Worm (Caenorhabditis elegans) whole organism, young adult: ENCODE measurements around the gene C50B8.4.

Experiments used
- B0019.2 ChIP-seq: fragments of 200-800 bp; sonication (Bioruptor generic); conservative IDR thresholded peaks from 2 replicates; pipeline ENCODE4 v1.3.6; 2022; ENCODE audit warnings: missing genetic modification reagents, missing genetic modification characterization, missing compliant biosample characterization
- B0261.1 ChIP-seq: sonication (generic microtip); optimal IDR thresholded peaks from 2 replicates; lab custom pipeline; 2016; ENCODE audit warnings: mild to moderate bottlenecking, missing genetic modification characterization, moderate library complexity, missing compliant biosample characterization
- D2030.7 ChIP-seq: fragments of 200-800 bp; sonication (Bioruptor generic); IDR thresholded peaks from 2 replicates; pipeline ENCODE4 v1.3.6; 2022; ENCODE audit warnings: missing genetic modification reagents, missing genetic modification characterization, missing compliant biosample characterization
- F10E7.11 ChIP-seq: sonication (generic microtip); optimal IDR thresholded peaks from 2 replicates; lab custom pipeline; 2017; ENCODE audit warnings: mild to moderate bottlenecking, missing genetic modification characterization, moderate library complexity, missing compliant biosample characterization
- F22D6.2 ChIP-seq: sonication (generic microtip); optimal IDR thresholded peaks from 2 replicates; lab custom pipeline; 2016; ENCODE audit warnings: mild to moderate bottlenecking, missing genetic modification characterization, missing compliant biosample characterization
- F23B12.7 ChIP-seq: sonication (generic microtip); optimal IDR thresholded peaks from 2 replicates; lab custom pipeline; 2017; ENCODE audit warnings: missing genetic modification characterization, mild to moderate bottlenecking, missing compliant biosample characterization, antibody characterized with exemption, moderate library complexity; ENCODE audit not compliant: insufficient read depth
- F55B11.4 ChIP-seq: sonication (generic microtip); optimal IDR thresholded peaks from 2 replicates; lab custom pipeline; 2016; ENCODE audit warnings: missing compliant biosample characterization, missing genetic modification characterization, borderline replicate concordance; ENCODE audit not compliant: insufficient read depth
- F57A8.1 ChIP-seq: fragments of 200-800 bp; sonication (Bioruptor generic); optimal IDR thresholded peaks from 2 replicates; lab custom pipeline; 2018; ENCODE audit warnings: mild to moderate bottlenecking, missing genetic modification characterization, moderate library complexity, missing compliant biosample characterization
- K11D2.4 ChIP-seq: fragments of 200-800 bp; sonication (Bioruptor generic); IDR thresholded peaks from 2 replicates; pipeline ENCODE4 v1.3.6; 2022; ENCODE audit warnings: missing genetic modification reagents, missing genetic modification characterization, missing compliant biosample characterization
- T07F8.4 ChIP-seq: sonication (generic microtip); optimal IDR thresholded peaks from 2 replicates; lab custom pipeline; 2016; ENCODE audit warnings: mild to moderate bottlenecking, missing genetic modification characterization, moderate library complexity, missing compliant biosample characterization
- Y79H2A.3 ChIP-seq: fragments of 200-800 bp; sonication (Bioruptor generic); conservative IDR thresholded peaks from 2 replicates; pipeline ENCODE4 v1.3.6; 2022; ENCODE audit warnings: missing genetic modification reagents, missing genetic modification characterization, missing compliant biosample characterization
- Y95B8A.8 ChIP-seq: fragments of 200-800 bp; sonication (Bioruptor generic); IDR thresholded peaks from 2 replicates; pipeline ENCODE4 v1.3.6; 2022; ENCODE audit warnings: missing genetic modification reagents, missing genetic modification characterization, missing compliant biosample characterization
- ama-1 ChIP-seq, 3 experiments: fragments of 150-350 bp in 1 of 3; sonication (generic microtip) in 2 of 3; optimal IDR thresholded peaks; 2 replicates each; lab custom pipeline; 2014 to 2018; ENCODE audit warnings: missing biosample characterization in 2 of 3, missing genetic modification characterization in 2 of 3, missing genetic modification reagents in 2 of 3
- aptf-2 ChIP-seq: fragments of 200-800 bp; sonication (Bioruptor generic); conservative IDR thresholded peaks from 2 replicates; pipeline ENCODE4 v1.3.6; 2022; ENCODE audit warnings: missing genetic modification reagents, missing genetic modification characterization, missing compliant biosample characterization
- athp-1 ChIP-seq: sonication (generic microtip); optimal IDR thresholded peaks from 2 replicates; lab custom pipeline; 2017; ENCODE audit warnings: mild to moderate bottlenecking, missing genetic modification characterization, missing compliant biosample characterization
- attf-5 ChIP-seq: fragments of 200-800 bp; sonication (Bioruptor generic); optimal IDR thresholded peaks from 2 replicates; lab custom pipeline; 2018; ENCODE audit warnings: mild to moderate bottlenecking, missing genetic modification characterization, missing compliant biosample characterization
- bed-1 ChIP-seq: fragments of 200-800 bp; sonication (Bioruptor generic); IDR thresholded peaks from 2 replicates; pipeline ENCODE4 v1.3.6; 2022; ENCODE audit warnings: missing genetic modification reagents, missing genetic modification characterization, missing compliant biosample characterization
- ceh-100 ChIP-seq: fragments of 200-800 bp; sonication (Bioruptor generic); IDR thresholded peaks from 2 replicates; pipeline ENCODE4 v1.3.6; 2022; ENCODE audit warnings: missing genetic modification reagents, missing genetic modification characterization, missing compliant biosample characterization
- ceh-40 ChIP-seq: fragments of 200-800 bp; sonication (Bioruptor generic); IDR thresholded peaks from 2 replicates; pipeline ENCODE4 v1.3.6; 2022; ENCODE audit warnings: missing genetic modification characterization, missing compliant biosample characterization
- chd-7 ChIP-seq: sonication (generic microtip); optimal IDR thresholded peaks from 2 replicates; lab custom pipeline; 2016; ENCODE audit warnings: mild to moderate bottlenecking, missing genetic modification characterization, moderate library complexity, missing compliant biosample characterization
- dox-1 ChIP-seq: fragments of 200-800 bp; sonication (Bioruptor generic); IDR thresholded peaks from 2 replicates; pipeline ENCODE4 v1.3.6; 2022; ENCODE audit warnings: missing genetic modification reagents, missing genetic modification characterization, missing compliant biosample characterization
- dpl-1 ChIP-seq: fragments of 150-350 bp; optimal IDR thresholded peaks from 2 replicates; lab custom pipeline; 2014; ENCODE audit warnings: missing biosample characterization, missing genetic modification reagents, missing genetic modification characterization
- efl-1 ChIP-seq: fragments of 150-350 bp; optimal IDR thresholded peaks from 2 replicates; lab custom pipeline; 2014; ENCODE audit warnings: missing biosample characterization, missing genetic modification reagents, missing genetic modification characterization
- egl-18 ChIP-seq: fragments of 200-800 bp; sonication (Bioruptor generic); IDR thresholded peaks from 2 replicates; pipeline ENCODE4 v1.3.6; 2022; ENCODE audit warnings: missing genetic modification reagents, missing genetic modification characterization, missing compliant biosample characterization
- ekl-4 ChIP-seq: fragments of 200-800 bp; sonication (Bioruptor generic); IDR thresholded peaks from 2 replicates; pipeline ENCODE4 v1.3.6; 2022; ENCODE audit warnings: missing genetic modification reagents, missing genetic modification characterization, missing compliant biosample characterization
- ets-4 ChIP-seq: fragments of 200-800 bp; sonication (Bioruptor generic); optimal IDR thresholded peaks from 2 replicates; lab custom pipeline; 2018; ENCODE audit warnings: mild to moderate bottlenecking, missing genetic modification characterization, missing compliant biosample characterization
- him-1 ChIP-seq: sonication (generic microtip); optimal IDR thresholded peaks from 2 replicates; lab custom pipeline; 2016; ENCODE audit warnings: missing genotype, missing genetic modification reagents, missing genetic modification characterization, missing compliant biosample characterization
- hmg-1.2 ChIP-seq: fragments of 200-800 bp; sonication (Bioruptor generic); IDR thresholded peaks from 2 replicates; pipeline ENCODE4 v1.3.6; 2022; ENCODE audit warnings: missing genetic modification reagents, missing genetic modification characterization, missing compliant biosample characterization
- hrde-1 ChIP-seq: sonication (generic microtip); optimal IDR thresholded peaks from 2 replicates; lab custom pipeline; 2016; ENCODE audit warnings: missing genetic modification characterization, mild to moderate bottlenecking, missing compliant biosample characterization, moderate library complexity, missing genotype, missing genetic modification reagents, borderline replicate concordance
- lag-1 ChIP-seq: fragments of 200-800 bp; sonication (Bioruptor generic); IDR thresholded peaks from 2 replicates; pipeline ENCODE4 v1.3.6; 2022; ENCODE audit warnings: missing genetic modification reagents, missing genetic modification characterization, missing compliant biosample characterization
- let-607 ChIP-seq, 2 experiments: fragments of 200-800 bp in 1 of 2; sonication (Bioruptor generic) in 1 of 2; sonication (generic microtip) in 1 of 2; optimal IDR thresholded peaks; 2 replicates each; lab custom pipeline; 2016 to 2018; ENCODE audit warnings: mild to moderate bottlenecking in 2 of 2, missing compliant biosample characterization in 2 of 2, missing genetic modification characterization in 2 of 2, moderate library complexity in 2 of 2, missing genotype in 1 of 2
- lin-40 ChIP-seq: sonication (generic microtip); optimal IDR thresholded peaks from 2 replicates; lab custom pipeline; 2016; ENCODE audit warnings: missing genetic modification characterization, mild to moderate bottlenecking, missing compliant biosample characterization, missing genotype, missing genetic modification reagents
- lin-54 ChIP-seq: fragments of 200-800 bp; sonication (Bioruptor generic); optimal IDR thresholded peaks from 2 replicates; lab custom pipeline; 2018; ENCODE audit warnings: mild to moderate bottlenecking, missing genetic modification characterization, missing compliant biosample characterization
- lir-1 ChIP-seq: fragments of 200-800 bp; sonication (Bioruptor generic); conservative IDR thresholded peaks from 2 replicates; pipeline ENCODE4 v1.3.6; 2022; ENCODE audit warnings: missing genetic modification reagents, missing genetic modification characterization, missing compliant biosample characterization
- madf-6 ChIP-seq: fragments of 200-800 bp; sonication (Bioruptor generic); IDR thresholded peaks from 2 replicates; pipeline ENCODE4 v1.3.6; 2022; ENCODE audit warnings: missing genetic modification reagents, missing genetic modification characterization, missing compliant biosample characterization
- mcd-1 ChIP-seq: fragments of 200-800 bp; sonication (Bioruptor generic); IDR thresholded peaks from 2 replicates; pipeline ENCODE4 v1.3.6; 2022; ENCODE audit warnings: missing genetic modification reagents, missing genetic modification characterization, missing compliant biosample characterization
- mes-4 ChIP-seq: sonication (generic microtip); optimal IDR thresholded peaks from 2 replicates; lab custom pipeline; 2016; ENCODE audit warnings: missing genotype, missing genetic modification characterization, missing compliant biosample characterization
- nfyb-1 ChIP-seq: fragments of 200-800 bp; sonication (Bioruptor generic); IDR thresholded peaks from 2 replicates; pipeline ENCODE4 v1.3.6; 2022; ENCODE audit warnings: missing genetic modification reagents, missing genetic modification characterization, missing compliant biosample characterization
- rcor-1 ChIP-seq: fragments of 200-800 bp; sonication (Bioruptor generic); IDR thresholded peaks from 2 replicates; pipeline ENCODE4 v1.3.6; 2022; ENCODE audit warnings: missing genetic modification reagents, missing genetic modification characterization, missing compliant biosample characterization
- repo-1 ChIP-seq: sonication (generic microtip); optimal IDR thresholded peaks from 2 replicates; lab custom pipeline; 2017; ENCODE audit warnings: mild to moderate bottlenecking, missing genetic modification characterization, missing compliant biosample characterization
- sea-2 ChIP-seq: fragments of 200-800 bp; sonication (Bioruptor generic); IDR thresholded peaks from 2 replicates; pipeline ENCODE4 v1.3.6; 2022; ENCODE audit warnings: missing genetic modification characterization, missing compliant biosample characterization
- snpc-3.4 ChIP-seq: sonication (generic microtip); optimal IDR thresholded peaks from 2 replicates; lab custom pipeline; 2017; ENCODE audit warnings: missing genetic modification characterization, mild to moderate bottlenecking, missing compliant biosample characterization, antibody characterized with exemption, moderate library complexity, missing genotype, missing genetic modification reagents
- sptf-2 ChIP-seq: fragments of 200-800 bp; sonication (Bioruptor generic); optimal IDR thresholded peaks from 2 replicates; lab custom pipeline; 2018; ENCODE audit warnings: mild to moderate bottlenecking, missing genetic modification characterization, missing compliant biosample characterization
- tbp1 ChIP-seq: fragments of 200-800 bp; sonication (Bioruptor generic); optimal IDR thresholded peaks from 2 replicates; lab custom pipeline; 2018; ENCODE audit warnings: mild to moderate bottlenecking, missing genetic modification characterization, missing compliant biosample characterization
- unc-62 ChIP-seq: fragments of 150-350 bp; optimal IDR thresholded peaks from 2 replicates; lab custom pipeline; 2014; ENCODE audit warnings: missing biosample characterization, missing genetic modification reagents, missing genetic modification characterization
- zfh-2 ChIP-seq: fragments of 200-800 bp; sonication (Bioruptor generic); conservative IDR thresholded peaks from 2 replicates; pipeline ENCODE4 v1.3.6; 2022; ENCODE audit warnings: missing genetic modification reagents, missing genetic modification characterization, missing compliant biosample characterization
- ztf-28 ChIP-seq: fragments of 200-800 bp; sonication (Bioruptor generic); IDR thresholded peaks from 2 replicates; pipeline ENCODE4 v1.3.6; 2022; ENCODE audit warnings: missing genetic modification reagents, missing genetic modification characterization, missing compliant biosample characterization
- ztf-3 ChIP-seq: fragments of 200-800 bp; sonication (Bioruptor generic); optimal IDR thresholded peaks from 2 replicates; lab custom pipeline; 2018; ENCODE audit warnings: mild to moderate bottlenecking, missing genetic modification characterization, missing compliant biosample characterization
- ztf-6 ChIP-seq: fragments of 200-800 bp; sonication (Bioruptor generic); IDR thresholded peaks from 2 replicates; pipeline ENCODE4 v1.3.6; 2022; ENCODE audit warnings: missing genetic modification reagents, missing genetic modification characterization, missing compliant biosample characterization

C50B8.4 gene

DNA sequence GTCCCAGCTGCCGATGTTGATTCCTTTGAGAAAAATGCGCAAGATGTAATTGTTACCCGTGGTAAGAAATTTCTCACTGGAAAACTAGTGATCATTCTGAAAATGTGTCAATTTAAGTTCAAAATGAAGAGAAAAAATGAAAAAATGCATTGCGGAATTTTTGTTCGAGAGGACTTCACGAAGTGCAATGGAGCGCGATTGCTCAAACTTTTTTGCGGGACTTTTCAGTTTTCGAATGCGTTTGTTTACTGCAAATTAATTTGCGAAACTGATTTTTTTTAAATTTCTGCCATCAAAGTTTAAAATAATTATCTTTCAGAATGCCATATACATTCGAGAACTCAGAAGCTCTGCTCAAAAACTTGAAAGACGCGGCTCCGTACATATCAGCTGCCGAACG lies 3.3 kb upstream of the C50B8.4 start, which contains the start of the genes nuaf-1 and bir-2:
Gene nuaf-1 (minus strand): TSS at position 98 of the 400 bp plus-strand sequence.
Gene bir-2 (plus strand): TSS at position 318 of the 400 bp plus-strand sequence.
- TF ChIP-seq hmg-1.2 (GFP tag; lab: Robert Waterston, UW) = 0 out of 2 replicates have a peak, but pooled peaks have one; percentile 8
- TF ChIP-seq F57A8.1 = no peak
- no peak for TF ChIP-seq egl-18 (GFP tag; lab: Robert Waterston, UW)
- peak; percentile 65 for TF ChIP-seq lin-54 (GFP tag; lab: Kevin White, UChicago)
- TF ChIP-seq sptf-2 (GFP tag; lab: Kevin White, UChicago) = no peak
- no peak for TF ChIP-seq T07F8.4 (tag; lab: Kevin White, UChicago)
- TF ChIP-seq F10E7.11 (tag; lab: Kevin White, UChicago) = no peak
- TF ChIP-seq ceh-40 = no peak
- no peak for TF ChIP-seq athp-1
- TF ChIP-seq ztf-6 (GFP tag; lab: Robert Waterston, UW) = no peak
- no peak for TF ChIP-seq aptf-2
- no peak for TF ChIP-seq him-1 (tag; lab: Kevin White, UChicago)
- TF ChIP-seq dpl-1 = no peak
- TF ChIP-seq let-607 (tag; optimal IDR thresholded peaks at IDR 0.05; lab: Kevin White, UChicago) = no peak
- peak; percentile 45 for TF ChIP-seq D2030.7
- no peak for TF ChIP-seq tbp1 (GFP tag; lab: Kevin White, UChicago)
- no peak for TF ChIP-seq Y95B8A.8 (GFP tag; lab: Robert Waterston, UW)
- no peak for TF ChIP-seq hrde-1 (tag; lab: Kevin White, UChicago)
- TF ChIP-seq B0019.2 (GFP tag; lab: Robert Waterston, UW) = no peak
- no peak for TF ChIP-seq ama-1 (optimal IDR thresholded peaks at IDR 0.05; lab: Kevin White, UChicago)
- no peak for TF ChIP-seq ama-1 (GFP tag; optimal IDR thresholded peaks at IDR 0.05; lab: Kevin White, UChicago)
- no peak for TF ChIP-seq mes-4 (tag; lab: Kevin White, UChicago)
- no peak for TF ChIP-seq K11D2.4 (GFP tag; lab: Robert Waterston, UW)
- TF ChIP-seq repo-1 (tag; lab: Kevin White, UChicago) = no peak
- no peak for TF ChIP-seq F22D6.2
- TF ChIP-seq dox-1 (GFP tag; lab: Robert Waterston, UW) = 0 out of 2 replicates have a peak, but pooled peaks have one; percentile 24
- TF ChIP-seq bed-1 (GFP tag; lab: Robert Waterston, UW) = no peak
- TF ChIP-seq madf-6 (GFP tag; lab: Robert Waterston, UW) = peak; percentile 63
- no peak for TF ChIP-seq lin-40 (tag; lab: Kevin White, UChicago)
- no peak for TF ChIP-seq ekl-4 (GFP tag; lab: Robert Waterston, UW)
- TF ChIP-seq zfh-2 (GFP tag; lab: Robert Waterston, UW) = no peak
- peak; percentile 9 for TF ChIP-seq attf-5 (GFP tag; lab: Kevin White, UChicago)
- no peak for TF ChIP-seq ceh-100 (GFP tag; lab: Robert Waterston, UW)
- TF ChIP-seq B0261.1 (tag; lab: Kevin White, UChicago) = no peak
- no peak for TF ChIP-seq ztf-3 (GFP tag; lab: Kevin White, UChicago)
- no peak for TF ChIP-seq lir-1 (GFP tag; lab: Robert Waterston, UW)
- no peak for TF ChIP-seq F55B11.4 (tag; lab: Kevin White, UChicago)
- no peak for TF ChIP-seq lag-1 (GFP tag; lab: Robert Waterston, UW)
- no peak for TF ChIP-seq Y79H2A.3
- peak; percentile 46 for TF ChIP-seq efl-1 (GFP tag; lab: Kevin White, UChicago)
- peak; percentile 3 for TF ChIP-seq F23B12.7 (tag; lab: Kevin White, UChicago)
- TF ChIP-seq unc-62 = no peak
- TF ChIP-seq nfyb-1 (GFP tag; lab: Robert Waterston, UW) = no peak
- peak; percentile 94 for TF ChIP-seq mcd-1 (GFP tag; lab: Robert Waterston, UW)
- TF ChIP-seq sea-2 = no peak
- TF ChIP-seq ets-4 = no peak
- TF ChIP-seq rcor-1 = peak; percentile 29; the same call in 1 of the 2 replicates
- TF ChIP-seq snpc-3.4 (tag; lab: Kevin White, UChicago) = peak; percentile 67
- no peak for TF ChIP-seq chd-7
- TF ChIP-seq ztf-28 (GFP tag; lab: Robert Waterston, UW) = no peak
